Fruit fly (Drosophila melanogaster) whole organism, wandering third instar larva: Measurements from ENCODE around the gene CG4935.

Experiments
- CG9705 ChIP-seq: fragments of 200-800 bp; sonication (Bioruptor generic); optimal IDR thresholded peaks from 2 replicates; lab custom pipeline; 2018; ENCODE audit warnings: missing biosample characterization, mild to moderate bottlenecking, missing genetic modification characterization
- CrebA ChIP-seq: fragments of 200-800 bp; sonication (Bioruptor generic); optimal IDR thresholded peaks from 2 replicates; lab custom pipeline; 2016; ENCODE audit warnings: missing biosample characterization, mild to moderate bottlenecking, missing genetic modification characterization, borderline replicate concordance
- Sp1 ChIP-seq: fragments of 200-800 bp; sonication (Bioruptor generic); optimal IDR thresholded peaks from 3 replicates; lab custom pipeline; 2019; ENCODE audit warnings: missing biosample characterization, mild to moderate bottlenecking, missing genetic modification characterization, moderate library complexity
- foxo ChIP-seq, 2 experiments: fragments of 200-800 bp; sonication (Bioruptor generic); optimal IDR thresholded peaks; 2 replicates in 1 of 2; 3 replicates in 1 of 2; lab custom pipeline; 2016 to 2017; ENCODE audit warnings: missing biosample characterization in 2 of 2, missing genetic modification characterization in 2 of 2
- lola ChIP-seq: fragments of >200 bp; optimal IDR thresholded peaks from 2 replicates; lab custom pipeline; 2017; ENCODE audit warnings: missing biosample characterization, missing genetic modification characterization
- tai ChIP-seq: sonication (Bioruptor generic); optimal IDR thresholded peaks from 2 replicates; lab custom pipeline; 2016; ENCODE audit warnings: missing biosample characterization, missing genetic modification characterization

DNA sequence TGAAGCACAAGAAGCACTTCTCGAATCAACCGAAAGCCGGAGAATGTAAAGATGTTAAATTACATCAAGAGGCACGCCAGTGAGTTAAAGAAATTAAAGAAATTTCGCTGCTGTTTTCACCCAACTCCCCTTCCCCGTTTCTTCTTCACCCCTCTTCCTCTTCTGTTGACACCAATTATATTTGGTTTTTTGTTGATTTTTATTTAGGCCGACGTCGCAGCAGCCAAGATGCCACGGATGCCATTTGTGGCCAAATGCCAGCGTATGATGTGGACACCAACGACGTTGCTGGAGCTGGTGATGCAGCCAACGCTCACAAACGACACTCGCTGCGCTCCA is 26.4 kb downstream of the CG4935 start:
- TF ChIP-seq CrebA (GFP tag; lab: Kevin White, UChicago) (no peak), Sp1 (GFP tag; lab: Kevin White, UChicago) (no peak), CG9705 (GFP tag; lab: Kevin White, UChicago) (no peak), tai (GFP tag; lab: Kevin White, UChicago) (no peak), foxo (GFP tag; optimal IDR thresholded peaks at IDR 0.05; lab: Kevin White, UChicago) (no peak), lola (GFP tag; lab: Kevin White, UChicago) (no peak)
